Fruit fly (Drosophila melanogaster) whole organism, embryonic: ENCODE results near the gene Lcp65Ac.
A peak's percentile ranks its signal among the peaks of the same experiment; 100 is the strongest.

Experiments
- Abd-B ChIP-seq: fragments of 200-800 bp; sonication (Bioruptor generic); optimal IDR thresholded peaks from 2 replicates; lab custom pipeline; 2018; ENCODE audit warnings: missing biosample characterization, mild to moderate bottlenecking, missing genetic modification characterization, moderate library complexity
- Ada2b ChIP-seq: fragments of 200-800 bp; sonication (Bioruptor generic); IDR thresholded peaks from 2 replicates; pipeline ENCODE4 v1.3.6; 2022; ENCODE audit warnings: missing biosample characterization, missing genetic modification characterization
- CG11456 ChIP-seq: fragments of 200-800 bp; sonication (Bioruptor generic); IDR thresholded peaks from 3 replicates; pipeline ENCODE4 v1.3.6; 2022; ENCODE audit warnings: missing biosample characterization, missing genetic modification characterization
- CG12219 ChIP-seq: fragments of 200-800 bp; sonication (Bioruptor generic); optimal IDR thresholded peaks from 3 replicates; lab custom pipeline; 2018; ENCODE audit warnings: missing biosample characterization, mild to moderate bottlenecking, missing genetic modification characterization
- CG12659 ChIP-seq: fragments of 200-800 bp; sonication (Bioruptor generic); optimal IDR thresholded peaks from 3 replicates; lab custom pipeline; 2017; ENCODE audit warnings: mild to moderate bottlenecking, missing biosample characterization, missing genetic modification reagents, missing genetic modification characterization
- CG13287 ChIP-seq: fragments of 200-800 bp; sonication (Bioruptor generic); IDR thresholded peaks from 2 replicates; pipeline ENCODE4 v1.3.6; 2022; ENCODE audit warnings: missing biosample characterization, missing genetic modification characterization; ENCODE audit not compliant: partially characterized antibody
- CG13775 ChIP-seq: fragments of 200-800 bp; sonication (Bioruptor generic); optimal IDR thresholded peaks from 3 replicates; lab custom pipeline; 2017; ENCODE audit warnings: missing biosample characterization, mild to moderate bottlenecking, missing genetic modification characterization
- CG14050 ChIP-seq: fragments of 200-800 bp; sonication (Bioruptor generic); IDR thresholded peaks from 3 replicates; pipeline ENCODE4 v1.3.6; 2022; ENCODE audit warnings: missing biosample characterization, missing genetic modification characterization
- CG18599 ChIP-seq: fragments of 200-800 bp; sonication (Bioruptor generic); optimal IDR thresholded peaks from 3 replicates; lab custom pipeline; 2017; ENCODE audit warnings: missing biosample characterization, missing genetic modification characterization, mild to moderate bottlenecking, moderate library complexity, missing genetic modification reagents
- CG2129 ChIP-seq: fragments of 200-800 bp; sonication (Bioruptor generic); IDR thresholded peaks from 2 replicates; pipeline ENCODE4 v1.3.6; 2022; ENCODE audit warnings: missing biosample characterization, missing genetic modification characterization; ENCODE audit not compliant: partially characterized antibody
- CG30431 ChIP-seq: fragments of 200-800 bp; sonication (Bioruptor generic); optimal IDR thresholded peaks from 2 replicates; lab custom pipeline; 2017; ENCODE audit warnings: missing biosample characterization, missing genetic modification characterization
- CG31388 ChIP-seq: fragments of 200-800 bp; sonication (Bioruptor generic); optimal IDR thresholded peaks from 2 replicates; lab custom pipeline; 2016; ENCODE audit warnings: missing biosample characterization, missing genetic modification characterization
- CG34376 ChIP-seq: fragments of 200-800 bp; sonication (Bioruptor generic); optimal IDR thresholded peaks from 2 replicates; lab custom pipeline; 2018; ENCODE audit warnings: missing biosample characterization, mild to moderate bottlenecking, missing genetic modification characterization
- CG42726 ChIP-seq: fragments of 200-800 bp; sonication (Bioruptor generic); IDR thresholded peaks from 2 replicates; pipeline ENCODE4 v1.3.6; 2022; ENCODE audit warnings: missing biosample characterization, missing genetic modification characterization; ENCODE audit not compliant: partially characterized antibody
- CG9797 ChIP-seq: fragments of 200-800 bp; sonication (Bioruptor generic); optimal IDR thresholded peaks from 3 replicates; lab custom pipeline; 2018; ENCODE audit warnings: missing biosample characterization, mild to moderate bottlenecking, missing genetic modification characterization
- CkIIα-i1 ChIP-seq: fragments of 200-800 bp; sonication (Bioruptor generic); IDR thresholded peaks from 2 replicates; pipeline ENCODE4 v1.3.6; 2022; ENCODE audit warnings: missing biosample characterization, missing genetic modification characterization
- E2f1 ChIP-seq: fragments of 200-800 bp; sonication (Bioruptor generic); IDR thresholded peaks from 2 replicates; pipeline ENCODE4 v1.3.6; 2022; ENCODE audit warnings: missing biosample characterization, missing genetic modification characterization
- Elba2 ChIP-seq: fragments of 200-800 bp; sonication (Bioruptor generic); optimal IDR thresholded peaks from 3 replicates; lab custom pipeline; 2016; ENCODE audit warnings: missing biosample characterization, missing genetic modification characterization
- Fer1 ChIP-seq: fragments of 200-800 bp; sonication (Bioruptor generic); optimal IDR thresholded peaks from 2 replicates; lab custom pipeline; 2017; ENCODE audit warnings: missing biosample characterization, mild to moderate bottlenecking, missing genetic modification characterization
- Fer2 ChIP-seq: fragments of 200-800 bp; sonication (Bioruptor generic); optimal IDR thresholded peaks from 2 replicates; lab custom pipeline; 2018; ENCODE audit warnings: missing biosample characterization, mild to moderate bottlenecking, missing genetic modification characterization, moderate library complexity
- Hr3 ChIP-seq: fragments of 200-800 bp; sonication (Bioruptor generic); optimal IDR thresholded peaks from 3 replicates; lab custom pipeline; 2016; ENCODE audit warnings: missing biosample characterization, missing genetic modification characterization
- Jarid2 ChIP-seq: fragments of 200-800 bp; sonication (Bioruptor generic); optimal IDR thresholded peaks from 3 replicates; lab custom pipeline; 2017; ENCODE audit warnings: mild to moderate bottlenecking, missing biosample characterization, missing genetic modification reagents, missing genetic modification characterization
- Mes4 ChIP-seq: fragments of 200-800 bp; sonication (Bioruptor generic); optimal IDR thresholded peaks from 2 replicates; lab custom pipeline; 2016; ENCODE audit warnings: missing biosample characterization, missing genetic modification characterization
- Pdp1 ChIP-seq, 2 experiments: fragments of 200-800 bp; sonication (Bioruptor generic); optimal IDR thresholded peaks; 3 replicates each; lab custom pipeline; 2016; ENCODE audit warnings: missing biosample characterization in 2 of 2, missing genetic modification characterization in 2 of 2, mild to moderate bottlenecking in 1 of 2, moderate library complexity in 1 of 2
- Spps ChIP-seq: fragments of 200-800 bp; sonication (Bioruptor generic); optimal IDR thresholded peaks from 2 replicates; lab custom pipeline; 2018; ENCODE audit warnings: missing biosample characterization, mild to moderate bottlenecking, missing genetic modification characterization
- Xrp1 ChIP-seq: fragments of 200-800 bp; sonication (Bioruptor generic); IDR thresholded peaks from 2 replicates; pipeline ENCODE4 v1.3.6; 2022; ENCODE audit warnings: missing biosample characterization, missing genetic modification characterization
- ab ChIP-seq: fragments of 200-800 bp; sonication (Bioruptor generic); optimal IDR thresholded peaks from 2 replicates; lab custom pipeline; 2016; ENCODE audit warnings: missing biosample characterization, missing genetic modification characterization
- ci ChIP-seq: fragments of 200-800 bp; sonication (Bioruptor generic); IDR thresholded peaks from 3 replicates; pipeline ENCODE4 v1.3.6; 2022; ENCODE audit warnings: missing biosample characterization, missing genetic modification characterization
- cwo ChIP-seq: fragments of 200-800 bp; sonication (Bioruptor generic); optimal IDR thresholded peaks from 3 replicates; lab custom pipeline; 2017; ENCODE audit warnings: missing biosample characterization, missing genetic modification characterization, mild to moderate bottlenecking, moderate library complexity, missing genetic modification reagents
- dm ChIP-seq: fragments of 200-800 bp; sonication (Bioruptor generic); optimal IDR thresholded peaks from 3 replicates; lab custom pipeline; 2016; ENCODE audit warnings: missing biosample characterization, missing genetic modification characterization
- dmrt11E ChIP-seq: fragments of 200-800 bp; sonication (Bioruptor generic); optimal IDR thresholded peaks from 3 replicates; lab custom pipeline; 2018; ENCODE audit warnings: missing biosample characterization, mild to moderate bottlenecking, missing genetic modification characterization, moderate library complexity
- dysf ChIP-seq: fragments of 200-800 bp; sonication (Bioruptor generic); IDR thresholded peaks from 3 replicates; pipeline ENCODE4 v1.3.6; 2022; ENCODE audit warnings: missing biosample characterization, missing genetic modification characterization
- gem ChIP-seq: fragments of 200-800 bp; sonication (Bioruptor generic); optimal IDR thresholded peaks from 2 replicates; lab custom pipeline; 2019; ENCODE audit warnings: missing biosample characterization, mild to moderate bottlenecking, missing genetic modification characterization, moderate library complexity
- h ChIP-seq: fragments of >200 bp; optimal IDR thresholded peaks from 2 replicates; lab custom pipeline; 2017
- hb ChIP-seq: fragments of 200-800 bp; sonication (Bioruptor generic); IDR thresholded peaks from 3 replicates; pipeline ENCODE4 v1.3.6; 2022; ENCODE audit warnings: missing biosample characterization, missing genetic modification characterization; ENCODE audit not compliant: partially characterized antibody
- inv ChIP-seq: fragments of 200-800 bp; sonication (Bioruptor generic); IDR thresholded peaks from 2 replicates; pipeline ENCODE4 v1.3.6; 2022; ENCODE audit warnings: missing biosample characterization, missing genetic modification characterization; ENCODE audit not compliant: partially characterized antibody
- knrl ChIP-seq: fragments of 200-800 bp; sonication (Bioruptor generic); IDR thresholded peaks from 3 replicates; pipeline ENCODE4 v1.3.6; 2022; ENCODE audit warnings: missing biosample characterization, missing genetic modification characterization; ENCODE audit not compliant: partially characterized antibody
- lab ChIP-seq: fragments of 200-800 bp; sonication (Bioruptor generic); optimal IDR thresholded peaks from 3 replicates; lab custom pipeline; 2017; ENCODE audit warnings: missing biosample characterization, missing genetic modification characterization, mild to moderate bottlenecking, moderate library complexity, missing genetic modification reagents
- lmd ChIP-seq: fragments of 200-800 bp; sonication (Bioruptor generic); IDR thresholded peaks from 2 replicates; pipeline ENCODE4 v1.3.6; 2022; ENCODE audit warnings: missing biosample characterization, missing genetic modification characterization
- org-1 ChIP-seq: fragments of 200-800 bp; sonication (Bioruptor generic); optimal IDR thresholded peaks from 2 replicates; lab custom pipeline; 2017; ENCODE audit warnings: missing biosample characterization, missing genetic modification characterization
- run ChIP-seq: fragments of 200-800 bp; sonication (Bioruptor generic); optimal IDR thresholded peaks from 3 replicates; lab custom pipeline; 2018; ENCODE audit warnings: missing biosample characterization, mild to moderate bottlenecking, missing genetic modification characterization
- sd ChIP-seq: fragments of 200-800 bp; sonication (Bioruptor generic); optimal IDR thresholded peaks from 3 replicates; lab custom pipeline; 2018; ENCODE audit warnings: missing biosample characterization, mild to moderate bottlenecking, missing genetic modification characterization, moderate library complexity
- shn ChIP-seq: fragments of 200-800 bp; sonication (Bioruptor generic); optimal IDR thresholded peaks from 3 replicates; lab custom pipeline; 2016; ENCODE audit warnings: missing biosample characterization, missing genetic modification characterization
- sr ChIP-seq: fragments of 200-800 bp; sonication (Bioruptor generic); IDR thresholded peaks from 3 replicates; pipeline ENCODE4 v1.3.6; 2022; ENCODE audit warnings: missing biosample characterization, missing genetic modification characterization
- wdn ChIP-seq: fragments of 200-800 bp; sonication (Bioruptor generic); IDR thresholded peaks from 2 replicates; pipeline ENCODE4 v1.3.6; 2022; ENCODE audit warnings: missing biosample characterization, missing genetic modification characterization
- wek ChIP-seq: fragments of 200-800 bp; sonication (Bioruptor generic); optimal IDR thresholded peaks from 3 replicates; lab custom pipeline; 2018; ENCODE audit warnings: missing biosample characterization, mild to moderate bottlenecking, missing genetic modification characterization, moderate library complexity
- zen2 ChIP-seq: fragments of 200-800 bp; sonication (Bioruptor generic); IDR thresholded peaks from 3 replicates; pipeline ENCODE4 v1.3.6; 2022; ENCODE audit warnings: missing biosample characterization, missing genetic modification characterization; ENCODE audit not compliant: partially characterized antibody

Gene Lcp65Ac

DNA sequence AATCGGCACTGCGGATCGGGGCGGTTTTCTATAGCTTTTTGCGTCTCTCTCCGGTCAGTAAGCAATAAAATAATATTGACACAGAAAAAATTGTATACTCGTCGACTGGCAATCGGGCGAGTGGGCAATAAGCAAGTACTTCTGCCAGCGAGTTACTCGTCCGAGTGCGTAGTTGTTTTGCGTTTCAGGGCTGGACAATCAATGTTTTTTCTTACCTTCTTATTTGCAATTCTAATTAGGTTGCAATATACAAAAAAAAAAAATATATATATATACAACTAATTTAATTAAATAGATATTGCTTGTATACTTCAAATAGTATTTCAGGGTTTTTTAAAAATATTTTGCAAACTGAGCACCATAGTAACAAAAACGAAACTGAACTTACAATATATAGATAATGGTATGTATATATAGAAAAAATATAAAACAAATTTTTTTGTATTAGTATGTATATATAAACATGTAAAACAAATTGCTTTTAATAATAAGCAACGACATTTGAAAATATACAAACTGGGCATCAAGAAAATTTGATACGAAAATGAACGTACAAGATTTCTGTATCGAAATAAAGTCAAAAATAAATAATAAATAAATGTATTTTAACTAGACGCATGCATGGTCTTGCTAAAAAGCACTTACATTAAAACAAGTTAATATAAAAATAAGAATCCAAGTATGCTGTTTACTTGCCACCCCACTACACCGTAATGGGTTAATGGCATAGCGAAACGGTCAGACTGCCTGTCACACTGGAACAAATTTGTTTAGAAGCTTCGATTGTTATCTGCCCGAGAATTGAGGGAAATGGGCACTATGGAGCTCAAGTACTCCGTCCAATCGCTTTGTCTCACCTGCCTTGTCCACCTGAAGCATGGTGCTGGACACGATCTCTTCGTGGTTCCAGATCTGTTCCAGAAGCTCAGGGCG, 44.6 kb downstream of the Lcp65Ac start, which contains the start of the genes D19A and CG7386 (continued):
- TF ChIP-seq Elba2 (GFP tag; lab: Kevin White, UChicago) (peak; percentile 97), CG13287 (GFP tag; lab: Robert Waterston, UW) (peak; percentile 18; the same call in 1 of the 2 replicates), CG11456 (GFP tag; lab: Robert Waterston, UW) (peak; percentile 78), Hr3 (GFP tag; lab: Kevin White, UChicago) (peak; percentile 34), Fer2 (tag; lab: Kevin White, UChicago) (peak; percentile 11), ab (peak; percentile 52), knrl (GFP tag; lab: Robert Waterston, UW) (peak; percentile 39; the same call in 2 of the 3 replicates), Ada2b (GFP tag; lab: Robert Waterston, UW) (peak; percentile 59), Pdp1 (GFP tag; optimal IDR thresholded peaks at IDR 0.05; lab: Kevin White, UChicago) (peak; percentile 30 to 41), CG9797 (GFP tag; lab: Kevin White, UChicago) (no peak), Fer1 (GFP tag; lab: Kevin White, UChicago) (peak; percentile 60), CG2129 (GFP tag; lab: Robert Waterston, UW) (no peak), sr (GFP tag; lab: Robert Waterston, UW) (0 out of 3 replicates have a peak, but pooled peaks have one; percentile 8), lmd (GFP tag; lab: Robert Waterston, UW) (peak; percentile 65), dysf (peak; percentile 66), E2f1 (GFP tag; lab: Robert Waterston, UW) (peak; percentile 59), dmrt11E (peak; percentile 50), Xrp1 (GFP tag; lab: Robert Waterston, UW) (peak; percentile 70), Abd-B (GFP tag; lab: Kevin White, UChicago) (no peak), CG14050 (GFP tag; lab: Robert Waterston, UW) (peak; percentile 47), Mes4 (no peak), CG12659 (GFP tag; lab: Kevin White, UChicago) (peak; percentile 49), CG31388 (GFP tag; lab: Kevin White, UChicago) (no peak), org-1 (no peak), CG30431 (GFP tag; lab: Kevin White, UChicago) (no peak), run (tag; lab: Kevin White, UChicago) (no peak), Spps (tag; lab: Kevin White, UChicago) (no peak), CG34376 (no peak), shn (GFP tag; lab: Kevin White, UChicago) (peak; percentile 50), Jarid2 (GFP tag; lab: Kevin White, UChicago) (no peak), gem (peak; percentile 74), hb (no peak), cwo (peak; percentile 46), lab (peak; percentile 59), ci (GFP tag; lab: Robert Waterston, UW) (peak; percentile 75), inv (GFP tag; lab: Robert Waterston, UW) (0 out of 2 replicates have a peak, but pooled peaks have one; percentile 21), CG13775 (GFP tag; lab: Kevin White, UChicago) (peak; percentile 17), wdn (GFP tag; lab: Robert Waterston, UW) (no peak), zen2 (GFP tag; lab: Robert Waterston, UW) (no peak), h (lab: Kevin White, UChicago) (no peak), CG18599 (peak; percentile 43), CkIIα-i1 (GFP tag; lab: Robert Waterston, UW) (no peak), CG12219 (GFP tag; lab: Kevin White, UChicago) (peak; percentile 42), sd (no peak), dm (no peak), CG42726 (GFP tag; lab: Robert Waterston, UW) (no peak), wek (GFP tag; lab: Kevin White, UChicago) (peak; percentile 11)
